Fruit fly (Drosophila melanogaster) whole organism, embryonic: ENCODE results near the gene CG31104.
A peak's percentile ranks its signal among the peaks of the same experiment; 100 is the strongest.

Source experiments
- Atf6 ChIP-seq: fragments of 200-800 bp; sonication (Bioruptor generic); IDR thresholded peaks from 2 replicates; pipeline ENCODE4 v1.3.6; 2022; ENCODE audit warnings: missing biosample characterization, missing genetic modification characterization
- B-H1 ChIP-seq: fragments of 200-800 bp; sonication (Bioruptor generic); IDR thresholded peaks from 3 replicates; pipeline ENCODE4 v1.3.6; 2022; ENCODE audit warnings: missing biosample characterization, missing genetic modification characterization
- CG1024 ChIP-seq: fragments of 200-800 bp; sonication (Bioruptor generic); IDR thresholded peaks from 2 replicates; pipeline ENCODE4 v1.3.6; 2022; ENCODE audit warnings: missing biosample characterization, missing genetic modification characterization
- CG12071 ChIP-seq: fragments of 200-800 bp; sonication (Bioruptor generic); optimal IDR thresholded peaks from 3 replicates; lab custom pipeline; 2018; ENCODE audit warnings: missing biosample characterization, mild to moderate bottlenecking, missing genetic modification characterization
- CG12659 ChIP-seq: fragments of 200-800 bp; sonication (Bioruptor generic); optimal IDR thresholded peaks from 3 replicates; lab custom pipeline; 2017; ENCODE audit warnings: mild to moderate bottlenecking, missing biosample characterization, missing genetic modification reagents, missing genetic modification characterization
- CG14441 ChIP-seq: fragments of 200-800 bp; sonication (Bioruptor generic); IDR thresholded peaks from 2 replicates; pipeline ENCODE4 v1.3.6; 2022; ENCODE audit warnings: missing biosample characterization, missing genetic modification characterization
- CG15601 ChIP-seq: fragments of 200-800 bp; sonication (Bioruptor generic); optimal IDR thresholded peaks from 3 replicates; lab custom pipeline; 2019; ENCODE audit warnings: missing biosample characterization, mild to moderate bottlenecking, missing genetic modification characterization, moderate library complexity
- CG17385 ChIP-seq: fragments of 200-800 bp; sonication (Bioruptor generic); optimal IDR thresholded peaks from 3 replicates; lab custom pipeline; 2018; ENCODE audit warnings: missing biosample characterization, mild to moderate bottlenecking, missing genetic modification characterization
- CG18599 ChIP-seq: fragments of 200-800 bp; sonication (Bioruptor generic); optimal IDR thresholded peaks from 3 replicates; lab custom pipeline; 2017; ENCODE audit warnings: missing biosample characterization, missing genetic modification characterization, mild to moderate bottlenecking, moderate library complexity, missing genetic modification reagents
- CG2678 ChIP-seq: fragments of 200-800 bp; sonication (Bioruptor generic); optimal IDR thresholded peaks from 3 replicates; lab custom pipeline; 2019; ENCODE audit warnings: missing biosample characterization, mild to moderate bottlenecking, missing genetic modification characterization, moderate library complexity
- CG31365 ChIP-seq: fragments of 200-800 bp; sonication (Bioruptor generic); optimal IDR thresholded peaks from 2 replicates; lab custom pipeline; 2018; ENCODE audit warnings: missing biosample characterization, mild to moderate bottlenecking, missing genetic modification characterization
- CG32532 ChIP-seq: fragments of 200-800 bp; sonication (Bioruptor generic); IDR thresholded peaks from 2 replicates; pipeline ENCODE4 v1.3.6; 2022; ENCODE audit warnings: missing biosample characterization, missing genetic modification characterization
- CG3281 ChIP-seq: fragments of 200-800 bp; sonication (Bioruptor generic); optimal IDR thresholded peaks from 3 replicates; lab custom pipeline; 2017; ENCODE audit warnings: missing biosample characterization, mild to moderate bottlenecking, missing genetic modification characterization
- CG34224 ChIP-seq: fragments of 200-800 bp; sonication (Bioruptor generic); IDR thresholded peaks from 3 replicates; pipeline ENCODE4 v1.3.6; 2022; ENCODE audit warnings: missing biosample characterization, missing genetic modification characterization; ENCODE audit not compliant: partially characterized antibody
- CG4617 ChIP-seq: fragments of 200-800 bp; sonication (Bioruptor generic); optimal IDR thresholded peaks from 3 replicates; lab custom pipeline; 2016; ENCODE audit warnings: missing biosample characterization, missing genetic modification characterization, borderline replicate concordance
- CG5180 ChIP-seq: fragments of 200-800 bp; sonication (Bioruptor generic); optimal IDR thresholded peaks from 3 replicates; lab custom pipeline; 2017; ENCODE audit warnings: missing biosample characterization, missing genetic modification characterization, mild to moderate bottlenecking, moderate library complexity, missing genetic modification reagents
- CG6689 ChIP-seq: fragments of 200-800 bp; sonication (Bioruptor generic); IDR thresholded peaks from 2 replicates; pipeline ENCODE4 v1.3.6; 2022; ENCODE audit warnings: missing biosample characterization, missing genetic modification characterization
- CG6765 ChIP-seq: fragments of 200-800 bp; sonication (Bioruptor generic); optimal IDR thresholded peaks from 3 replicates; lab custom pipeline; 2017; ENCODE audit warnings: missing biosample characterization, mild to moderate bottlenecking, missing genetic modification characterization
- CG7556 ChIP-seq: fragments of 200-800 bp; sonication (Bioruptor generic); optimal IDR thresholded peaks from 2 replicates; lab custom pipeline; 2017; ENCODE audit warnings: missing biosample characterization, mild to moderate bottlenecking, missing genetic modification characterization
- CG7928 ChIP-seq: fragments of 200-800 bp; sonication (Bioruptor generic); optimal IDR thresholded peaks from 2 replicates; lab custom pipeline; 2017; ENCODE audit warnings: missing biosample characterization, mild to moderate bottlenecking, missing genetic modification characterization
- CG8290 ChIP-seq, 3 experiments: fragments of 200-800 bp; sonication (Bioruptor generic); optimal IDR thresholded peaks; 2 replicates each; lab custom pipeline; 2016 to 2019; ENCODE audit warnings: missing biosample characterization in 3 of 3, missing genetic modification characterization in 3 of 3, mild to moderate bottlenecking in 2 of 3, moderate library complexity in 1 of 3
- Dp ChIP-seq: fragments of 200-800 bp; sonication (Bioruptor generic); optimal IDR thresholded peaks from 2 replicates; lab custom pipeline; 2018; ENCODE audit warnings: missing biosample characterization, mild to moderate bottlenecking, missing genetic modification characterization, moderate library complexity
- HmgZ ChIP-seq: fragments of 200-800 bp; sonication (Bioruptor generic); optimal IDR thresholded peaks from 2 replicates; lab custom pipeline; 2018; ENCODE audit warnings: missing biosample characterization, mild to moderate bottlenecking, missing genetic modification characterization
- Hmr ChIP-seq: fragments of 200-800 bp; sonication (Bioruptor generic); optimal IDR thresholded peaks from 3 replicates; lab custom pipeline; 2017; ENCODE audit warnings: mild to moderate bottlenecking, missing biosample characterization, missing genetic modification reagents, missing genetic modification characterization
- Sin3A ChIP-seq: fragments of >200 bp; optimal IDR thresholded peaks from 2 replicates; lab custom pipeline; 2018
- Sox102F ChIP-seq: fragments of 200-800 bp; sonication (Bioruptor generic); optimal IDR thresholded peaks from 2 replicates; lab custom pipeline; 2018; ENCODE audit warnings: missing biosample characterization, mild to moderate bottlenecking, missing genetic modification characterization, moderate library complexity
- Spps ChIP-seq: fragments of 200-800 bp; sonication (Bioruptor generic); optimal IDR thresholded peaks from 2 replicates; lab custom pipeline; 2018; ENCODE audit warnings: missing biosample characterization, mild to moderate bottlenecking, missing genetic modification characterization
- Vsx1 ChIP-seq: fragments of 200-800 bp; sonication (Bioruptor generic); optimal IDR thresholded peaks from 2 replicates; lab custom pipeline; 2017; ENCODE audit warnings: missing biosample characterization, mild to moderate bottlenecking, missing genetic modification characterization, missing genetic modification reagents
- al ChIP-seq: fragments of 200-800 bp; sonication (Bioruptor generic); IDR thresholded peaks from 2 replicates; pipeline ENCODE4 v1.3.6; 2022; ENCODE audit warnings: missing biosample characterization, missing genetic modification characterization
- bowl ChIP-seq: fragments of 200-800 bp; sonication (Bioruptor generic); IDR thresholded peaks from 2 replicates; pipeline ENCODE4 v1.3.6; 2022; ENCODE audit warnings: missing biosample characterization, missing genetic modification characterization
- cas ChIP-seq: fragments of 200-800 bp; sonication (Bioruptor generic); IDR thresholded peaks from 2 replicates; pipeline ENCODE4 v1.3.6; 2022; ENCODE audit warnings: missing biosample characterization, missing genetic modification characterization
- chinmo ChIP-seq: fragments of 200-800 bp; sonication (Bioruptor generic); IDR thresholded peaks from 4 replicates; pipeline ENCODE4 v1.3.6; 2022; ENCODE audit warnings: missing biosample characterization, missing genetic modification characterization; ENCODE audit not compliant: partially characterized antibody
- corto ChIP-seq: fragments of 200-800 bp; sonication (Bioruptor generic); optimal IDR thresholded peaks from 2 replicates; lab custom pipeline; 2016; ENCODE audit warnings: missing biosample characterization, mild to moderate bottlenecking, missing genetic modification characterization, moderate library complexity
- croc ChIP-seq: fragments of 200-800 bp; sonication (Bioruptor generic); conservative IDR thresholded peaks from 3 replicates; pipeline ENCODE4 v1.3.6; 2022; ENCODE audit warnings: missing biosample characterization, missing genetic modification characterization
- crp ChIP-seq, 2 experiments: fragments of 200-800 bp; sonication (Bioruptor generic); optimal IDR thresholded peaks; 2 replicates in 1 of 2; 3 replicates in 1 of 2; lab custom pipeline; 2017; ENCODE audit warnings: missing biosample characterization in 2 of 2, missing genetic modification characterization in 2 of 2, mild to moderate bottlenecking in 1 of 2, moderate library complexity in 1 of 2
- dmrt11E ChIP-seq: fragments of 200-800 bp; sonication (Bioruptor generic); optimal IDR thresholded peaks from 3 replicates; lab custom pipeline; 2018; ENCODE audit warnings: missing biosample characterization, mild to moderate bottlenecking, missing genetic modification characterization, moderate library complexity
- emc ChIP-seq: fragments of 200-800 bp; sonication (Bioruptor generic); optimal IDR thresholded peaks from 2 replicates; lab custom pipeline; 2016; ENCODE audit warnings: missing biosample characterization, missing genetic modification characterization
- esg ChIP-seq: fragments of 200-800 bp; sonication (Bioruptor generic); conservative IDR thresholded peaks from 2 replicates; pipeline ENCODE4 v1.3.6; 2022; ENCODE audit warnings: missing biosample characterization, missing genetic modification characterization
- peb ChIP-seq: fragments of 200-800 bp; sonication (Bioruptor generic); IDR thresholded peaks from 2 replicates; pipeline ENCODE4 v1.3.6; 2022; ENCODE audit warnings: missing biosample characterization, missing genetic modification characterization
- pfk ChIP-seq: fragments of 200-800 bp; sonication (Bioruptor generic); optimal IDR thresholded peaks from 2 replicates; lab custom pipeline; 2018; ENCODE audit warnings: missing biosample characterization, mild to moderate bottlenecking, missing genetic modification characterization, moderate library complexity
- salm ChIP-seq: fragments of 200-800 bp; sonication (Bioruptor generic); optimal IDR thresholded peaks from 2 replicates; lab custom pipeline; 2018; ENCODE audit warnings: missing biosample characterization, mild to moderate bottlenecking, missing genetic modification characterization
- sens-2 ChIP-seq: fragments of 200-800 bp; sonication (Bioruptor generic); IDR thresholded peaks from 2 replicates; pipeline ENCODE4 v1.3.6; 2022; ENCODE audit warnings: missing biosample characterization, missing genetic modification characterization
- sima ChIP-seq: fragments of 200-800 bp; sonication (Bioruptor generic); optimal IDR thresholded peaks from 2 replicates; lab custom pipeline; 2016; ENCODE audit warnings: missing biosample characterization, missing genetic modification characterization
- ttk ChIP-seq: fragments of 200-800 bp; sonication (Bioruptor generic); IDR thresholded peaks from 2 replicates; pipeline ENCODE4 v2.1.2; 2022; ENCODE audit warnings: missing biosample characterization, missing genetic modification characterization
- unc-4 ChIP-seq: fragments of 200-800 bp; sonication (Bioruptor generic); IDR thresholded peaks from 2 replicates; pipeline ENCODE4 v1.3.6; 2022; ENCODE audit warnings: missing biosample characterization, missing genetic modification characterization; ENCODE audit not compliant: partially characterized antibody
- unpg ChIP-seq: fragments of 200-800 bp; sonication (Bioruptor generic); optimal IDR thresholded peaks from 3 replicates; lab custom pipeline; 2018; ENCODE audit warnings: missing biosample characterization, mild to moderate bottlenecking, missing genetic modification characterization, moderate library complexity
- wek ChIP-seq: fragments of 200-800 bp; sonication (Bioruptor generic); optimal IDR thresholded peaks from 3 replicates; lab custom pipeline; 2018; ENCODE audit warnings: missing biosample characterization, mild to moderate bottlenecking, missing genetic modification characterization, moderate library complexity
- wor ChIP-seq: fragments of 200-800 bp; sonication (Bioruptor generic); IDR thresholded peaks from 2 replicates; pipeline ENCODE4 v1.3.6; 2022; ENCODE audit warnings: missing biosample characterization, missing genetic modification characterization
- zen2 ChIP-seq: fragments of 200-800 bp; sonication (Bioruptor generic); IDR thresholded peaks from 3 replicates; pipeline ENCODE4 v1.3.6; 2022; ENCODE audit warnings: missing biosample characterization, missing genetic modification characterization; ENCODE audit not compliant: partially characterized antibody

CG31104 gene

dm6 chr3R:25292864-25293284 lies 7.6 kb downstream of the CG31104 start, which contains the start of gene CG31098 (continued):
- TF ChIP-seq unpg (GFP tag; lab: Kevin White, UChicago) (peak; percentile 51), emc (GFP tag; lab: Kevin White, UChicago) (no peak), CG6689 (GFP tag; lab: Robert Waterston, UW) (no peak), dmrt11E (tag; lab: Kevin White, UChicago) (no peak), CG6765 (GFP tag; lab: Kevin White, UChicago) (peak; percentile 52), CG15601 (tag; lab: Kevin White, UChicago) (peak; percentile 0), B-H1 (GFP tag; lab: Robert Waterston, UW) (no peak), Hmr (peak; percentile 35), CG34224 (GFP tag; lab: Robert Waterston, UW) (peak; percentile 49; the same call in 1 of the 3 replicates), Sox102F (no peak), HmgZ (tag; lab: Kevin White, UChicago) (peak; percentile 20), CG7928 (no peak), chinmo (GFP tag; lab: Robert Waterston, UW) (peak; percentile 81; the same call in 2 of the 4 replicates), CG17385 (GFP tag; lab: Kevin White, UChicago) (peak; percentile 47), cas (GFP tag; lab: Robert Waterston, UW) (no peak), Atf6 (GFP tag; lab: Robert Waterston, UW) (no peak; the same call in 1 of the 2 replicates), ttk (GFP tag; lab: Robert Waterston, UW) (no peak), unc-4 (GFP tag; lab: Robert Waterston, UW) (peak; percentile 43; the same call in 1 of the 2 replicates), bowl (no peak), CG18599 (GFP tag; lab: Kevin White, UChicago) (peak; percentile 48), CG3281 (GFP tag; lab: Kevin White, UChicago) (peak; percentile 53), corto (peak; percentile 61), CG7556 (GFP tag; lab: Kevin White, UChicago) (no peak), esg (GFP tag; lab: Robert Waterston, UW) (no peak), CG12071 (GFP tag; lab: Kevin White, UChicago) (peak; percentile 52), CG31365 (tag; lab: Kevin White, UChicago) (no peak), CG2678 (tag; lab: Kevin White, UChicago) (peak; percentile 54), sens-2 (GFP tag; lab: Robert Waterston, UW) (no peak), wor (no peak), CG32532 (GFP tag; lab: Robert Waterston, UW) (peak; percentile 26; the same call in 1 of the 2 replicates), croc (GFP tag; lab: Robert Waterston, UW) (no peak), CG12659 (GFP tag; lab: Kevin White, UChicago) (no peak), al (no peak), zen2 (GFP tag; lab: Robert Waterston, UW) (no peak), Dp (GFP tag; lab: Kevin White, UChicago) (no peak), sima (GFP tag; lab: Kevin White, UChicago) (no peak), pfk (GFP tag; lab: Kevin White, UChicago) (peak; percentile 47), peb (GFP tag; lab: Robert Waterston, UW) (no peak), CG14441 (no peak), wek (GFP tag; lab: Kevin White, UChicago) (peak; percentile 40), Spps (tag; lab: Kevin White, UChicago) (no peak), CG8290 (GFP tag; optimal IDR thresholded peaks at IDR 0.05; lab: Kevin White, UChicago) (no peak), CG8290 (tag; optimal IDR thresholded peaks at IDR 0.05; lab: Kevin White, UChicago) (peak in 1 of 2 experiments; percentile 11), Vsx1 (GFP tag; lab: Kevin White, UChicago) (peak; percentile 35), crp (GFP tag; optimal IDR thresholded peaks at IDR 0.05; lab: Kevin White, UChicago) (peak in 1 of 2 experiments; percentile 71), Sin3A (lab: Kevin White, UChicago) (no peak), CG5180 (GFP tag; lab: Kevin White, UChicago) (no peak), CG4617 (no peak), salm (tag; lab: Kevin White, UChicago) (peak; percentile 48), CG1024 (no peak)
